Worm (Caenorhabditis elegans) whole organism, L1 larva: ENCODE measurements around the gene D2045.9.
A peak's percentile ranks its signal among the peaks of the same experiment; 100 is the strongest.

Experiments used
- C04F5.9 ChIP-seq: sonication (generic microtip); optimal IDR thresholded peaks from 2 replicates; lab custom pipeline; 2016; ENCODE audit warnings: missing genetic modification characterization, missing compliant biosample characterization
- ama-1 ChIP-seq: fragments of 150-350 bp; optimal IDR thresholded peaks from 2 replicates; lab custom pipeline; 2014
- ceh-82 ChIP-seq, 3 experiments: fragments of 150-350 bp in 1 of 3; sonication (generic microtip) in 2 of 3; optimal IDR thresholded peaks; 2 replicates each; lab custom pipeline; 2014 to 2017; ENCODE audit warnings: missing biosample characterization in 3 of 3, missing genetic modification characterization in 3 of 3
- ceh-88 ChIP-seq: fragments of 200-800 bp; sonication (Bioruptor generic); IDR thresholded peaks from 2 replicates; pipeline ENCODE4 v1.3.6; 2022; ENCODE audit warnings: missing genetic modification characterization, missing compliant biosample characterization
- ces-1 ChIP-seq: fragments of 150-350 bp; optimal IDR thresholded peaks from 2 replicates; lab custom pipeline; 2014; ENCODE audit warnings: missing biosample characterization, missing genetic modification reagents, missing genetic modification characterization
- dsc-1 ChIP-seq: sonication (generic microtip); optimal IDR thresholded peaks from 2 replicates; lab custom pipeline; 2016; ENCODE audit warnings: mild to moderate bottlenecking, missing genetic modification characterization, missing compliant biosample characterization
- efl-1 ChIP-seq, 4 experiments: fragments of 150-350 bp; optimal IDR thresholded peaks in 3 of 4; peaks in 1 of 4; 1 replicate in 1 of 4; 2 replicates in 3 of 4; lab custom pipeline; 2014; ENCODE audit warnings: missing biosample characterization in 2 of 4, missing genetic modification characterization in 2 of 4, missing genetic modification reagents in 2 of 4
- egl-27 ChIP-seq, 2 experiments: fragments of 150-350 bp in 1 of 2; sonication (generic microtip); optimal IDR thresholded peaks; 3 replicates each; lab custom pipeline; 2017 to 2018; ENCODE audit warnings: missing biosample characterization in 2 of 2, missing genetic modification characterization in 2 of 2, missing genetic modification reagents in 2 of 2
- elt-3 ChIP-seq, 6 experiments: fragments of 150-350 bp in 1 of 6; sonication (generic microtip); optimal IDR thresholded peaks; 2 replicates each; lab custom pipeline; 2017 to 2018; ENCODE audit warnings: missing biosample characterization in 6 of 6, missing genetic modification characterization in 6 of 6, inconsistent platforms in 1 of 6
- fkh-10 ChIP-seq: sonication (generic microtip); optimal IDR thresholded peaks from 2 replicates; lab custom pipeline; 2017; ENCODE audit warnings: missing biosample characterization, missing genetic modification reagents, missing genetic modification characterization
- hlh-17 ChIP-seq: fragments of 200-800 bp; sonication (Bioruptor generic); optimal IDR thresholded peaks from 2 replicates; lab custom pipeline; 2018; ENCODE audit warnings: missing genetic modification characterization, mild to moderate bottlenecking, missing compliant biosample characterization, moderate library complexity, borderline replicate concordance
- hlh-4 ChIP-seq: sonication (generic microtip); optimal IDR thresholded peaks from 2 replicates; lab custom pipeline; 2016; ENCODE audit warnings: mild to moderate bottlenecking, missing genetic modification characterization, missing compliant biosample characterization
- jun-1 ChIP-seq: fragments of 150-350 bp; optimal IDR thresholded peaks from 2 replicates; lab custom pipeline; 2014; ENCODE audit warnings: missing biosample characterization, missing genetic modification reagents, missing genetic modification characterization
- lin-14 ChIP-seq: fragments of 200-800 bp; sonication (Bioruptor generic); optimal IDR thresholded peaks from 2 replicates; lab custom pipeline; 2018; ENCODE audit warnings: mild to moderate bottlenecking, missing genetic modification characterization, moderate library complexity, missing compliant biosample characterization
- lin-35 ChIP-seq, 2 experiments: fragments of 150-350 bp; optimal IDR thresholded peaks; 2 replicates each; lab custom pipeline; 2014; ENCODE audit warnings: missing biosample characterization in 2 of 2, missing genetic modification characterization in 2 of 2, missing genetic modification reagents in 2 of 2
- lin-39 ChIP-seq: fragments of 150-350 bp; optimal IDR thresholded peaks from 2 replicates; lab custom pipeline; 2014; ENCODE audit warnings: missing biosample characterization, missing genetic modification reagents, missing genetic modification characterization
- lsy-2 ChIP-seq, 2 experiments: fragments of 150-350 bp; optimal IDR thresholded peaks; 2 replicates each; lab custom pipeline; 2014; ENCODE audit warnings: missing biosample characterization in 2 of 2, missing genetic modification characterization in 2 of 2
- mdl-1 ChIP-seq, 2 experiments: fragments of 150-350 bp; optimal IDR thresholded peaks; 2 replicates each; lab custom pipeline; 2014 to 2017; ENCODE audit warnings: missing biosample characterization in 2 of 2, missing genetic modification characterization in 2 of 2, inconsistent platforms in 1 of 2
- mef-2 ChIP-seq: fragments of 150-350 bp; optimal IDR thresholded peaks from 2 replicates; lab custom pipeline; 2014; ENCODE audit warnings: missing biosample characterization, missing genetic modification characterization
- nhr-11 ChIP-seq: fragments of 150-350 bp; optimal IDR thresholded peaks from 2 replicates; lab custom pipeline; 2014; ENCODE audit warnings: missing biosample characterization, missing genetic modification characterization
- nhr-19 ChIP-seq: fragments of 200-800 bp; sonication (Bioruptor generic); conservative IDR thresholded peaks from 2 replicates; pipeline ENCODE4 v1.3.6; 2022; ENCODE audit warnings: missing genetic modification characterization, missing compliant biosample characterization
- nhr-20 ChIP-seq: sonication (generic microtip); optimal IDR thresholded peaks from 2 replicates; lab custom pipeline; 2016; ENCODE audit warnings: mild to moderate bottlenecking, missing genetic modification characterization, missing compliant biosample characterization
- nhr-28 ChIP-seq: fragments of 150-350 bp; optimal IDR thresholded peaks from 2 replicates; lab custom pipeline; 2014; ENCODE audit warnings: missing biosample characterization, missing genetic modification characterization
- nhr-71 ChIP-seq: sonication (generic microtip); optimal IDR thresholded peaks from 2 replicates; lab custom pipeline; 2016; ENCODE audit warnings: mild to moderate bottlenecking, missing genetic modification characterization, moderate library complexity, missing compliant biosample characterization
- nhr-76 ChIP-seq: sonication (generic microtip); optimal IDR thresholded peaks from 2 replicates; lab custom pipeline; 2017; ENCODE audit warnings: missing biosample characterization, missing genetic modification characterization
- nhr-77 ChIP-seq: fragments of 150-350 bp; optimal IDR thresholded peaks from 2 replicates; lab custom pipeline; 2014; ENCODE audit warnings: missing biosample characterization, missing genetic modification characterization
- nhr-85 ChIP-seq: sonication (generic microtip); peaks from one replicate; lab custom pipeline; 2016; ENCODE audit warnings: missing genetic modification characterization, inconsistent platforms, missing compliant biosample characterization
- nhr-90 ChIP-seq: sonication (generic microtip); optimal IDR thresholded peaks from 2 replicates; lab custom pipeline; 2016; ENCODE audit warnings: mild to moderate bottlenecking, missing genetic modification characterization, missing compliant biosample characterization; ENCODE audit not compliant: poor library complexity
- pag-3 ChIP-seq: sonication (generic microtip); optimal IDR thresholded peaks from 2 replicates; lab custom pipeline; 2017; ENCODE audit warnings: missing genetic modification characterization, mild to moderate bottlenecking, missing compliant biosample characterization, antibody characterized with exemption, borderline replicate concordance; ENCODE audit not compliant: insufficient read depth
- pax-3 ChIP-seq: fragments of 200-800 bp; sonication (Bioruptor generic); optimal IDR thresholded peaks from 2 replicates; lab custom pipeline; 2018; ENCODE audit warnings: mild to moderate bottlenecking, missing genetic modification characterization, moderate library complexity, missing compliant biosample characterization
- rnt-1 ChIP-seq: sonication (generic microtip); optimal IDR thresholded peaks from 2 replicates; lab custom pipeline; 2016; ENCODE audit warnings: mild to moderate bottlenecking, missing genetic modification characterization, moderate library complexity, missing compliant biosample characterization
- snu-23 ChIP-seq: sonication (generic microtip); optimal IDR thresholded peaks from 2 replicates; lab custom pipeline; 2016; ENCODE audit warnings: missing genetic modification characterization, missing compliant biosample characterization
- sox-4 ChIP-seq: sonication (generic microtip); optimal IDR thresholded peaks from 2 replicates; lab custom pipeline; 2016; ENCODE audit warnings: missing genetic modification characterization, missing compliant biosample characterization
- swsn-7 ChIP-seq: sonication (generic microtip); optimal IDR thresholded peaks from 2 replicates; lab custom pipeline; 2016; ENCODE audit warnings: missing genetic modification characterization, missing compliant biosample characterization
- tbx-2 ChIP-seq: sonication (generic microtip); optimal IDR thresholded peaks from 2 replicates; lab custom pipeline; 2016; ENCODE audit warnings: missing genetic modification characterization, missing compliant biosample characterization
- unc-130 ChIP-seq: fragments of 150-350 bp; optimal IDR thresholded peaks from 2 replicates; lab custom pipeline; 2017; ENCODE audit warnings: missing biosample characterization, missing genetic modification characterization, inconsistent platforms
- unc-30 ChIP-seq: sonication (generic microtip); optimal IDR thresholded peaks from 2 replicates; lab custom pipeline; 2017; ENCODE audit warnings: missing biosample characterization, missing genetic modification characterization
- unc-62 ChIP-seq: fragments of 150-350 bp; optimal IDR thresholded peaks from 2 replicates; lab custom pipeline; 2014; ENCODE audit warnings: missing biosample characterization, missing genetic modification reagents, missing genetic modification characterization
- unc-86 ChIP-seq: sonication (generic microtip); optimal IDR thresholded peaks from 2 replicates; lab custom pipeline; 2016; ENCODE audit warnings: missing genetic modification characterization, missing compliant biosample characterization
- vab-15 ChIP-seq: sonication (generic microtip); optimal IDR thresholded peaks from 2 replicates; lab custom pipeline; 2017; ENCODE audit warnings: missing genotype, mild to moderate bottlenecking, missing genetic modification characterization, missing compliant biosample characterization
- zag-1 ChIP-seq: fragments of 150-350 bp; optimal IDR thresholded peaks from 2 replicates; lab custom pipeline; 2014; ENCODE audit warnings: missing biosample characterization, missing genetic modification characterization

Gene D2045.9

ce11 chrIII:10524823-10525222 lies 49.8 kb downstream of the D2045.9 start (continued):
- no peak for TF ChIP-seq swsn-7 (tag; lab: Kevin White, UChicago)
- no peak for TF ChIP-seq nhr-77 (tag; lab: Kevin White, UChicago)

ce11 chrIII:10525927-10526326 lies 50.9 kb downstream of the D2045.9 start:
- TF ChIP-seq ces-1 (GFP tag; lab: Kevin White, UChicago) (no peak), unc-130 (tag; lab: Kevin White, UChicago) (peak; percentile 51), nhr-20 (tag; lab: Kevin White, UChicago) (peak; percentile 11), sox-4 (no peak), ama-1 (lab: Kevin White, UChicago) (no peak), unc-62 (GFP tag; lab: Kevin White, UChicago) (no peak), ceh-88 (GFP tag; lab: Robert Waterston, UW) (no peak), nhr-76 (tag; lab: Kevin White, UChicago) (no peak), rnt-1 (tag; lab: Kevin White, UChicago) (peak; percentile 72), nhr-28 (tag; lab: Kevin White, UChicago) (no peak), lin-35 (GFP tag; optimal IDR thresholded peaks at IDR 0.05; lab: Kevin White, UChicago) (peak in 1 of 2 experiments; percentile 23), unc-86 (tag; lab: Kevin White, UChicago) (no peak), hlh-4 (tag; lab: Kevin White, UChicago) (no peak), snu-23 (GFP tag; lab: Kevin White, UChicago) (peak; percentile 53), elt-3 (tag; optimal IDR thresholded peaks at IDR 0.05; lab: Kevin White, UChicago) (no peak), lin-39 (tag; lab: Kevin White, UChicago) (peak; percentile 11), egl-27 (tag; optimal IDR thresholded peaks at IDR 0.05; lab: Kevin White, UChicago) (no peak), pag-3 (peak; percentile 39), lsy-2 (tag; optimal IDR thresholded peaks at IDR 0.05; lab: Kevin White, UChicago) (peak; percentile 27 to 48), nhr-85 (tag; lab: Kevin White, UChicago) (no peak), unc-30 (tag; lab: Kevin White, UChicago) (no peak), dsc-1 (tag; lab: Kevin White, UChicago) (peak; percentile 40), efl-1 (optimal IDR thresholded peaks at IDR 0.05; lab: Kevin White, UChicago) (peak in 1 of 2 experiments; percentile 23), efl-1 (GFP tag; optimal IDR thresholded peaks at IDR 0.05 in 1 of 2; lab: Kevin White, UChicago) (no peak), ceh-82 (tag; optimal IDR thresholded peaks at IDR 0.05; lab: Kevin White, UChicago) (no peak), vab-15 (tag; lab: Kevin White, UChicago) (peak; percentile 98), mdl-1 (tag; optimal IDR thresholded peaks at IDR 0.05; lab: Kevin White, UChicago) (peak in 1 of 2 experiments; percentile 7), jun-1 (no peak), nhr-90 (tag; lab: Kevin White, UChicago) (no peak), mef-2 (tag; lab: Kevin White, UChicago) (no peak), C04F5.9 (tag; lab: Kevin White, UChicago) (no peak), fkh-10 (GFP tag; lab: Kevin White, UChicago) (no peak), tbx-2 (tag; lab: Kevin White, UChicago) (no peak), hlh-17 (no peak), zag-1 (no peak), lin-14 (peak; percentile 77), pax-3 (tag; lab: Kevin White, UChicago) (no peak), nhr-19 (peak; percentile 19; the same call in 1 of the 2 replicates), nhr-71 (peak; percentile 70), nhr-11 (tag; lab: Kevin White, UChicago) (no peak)
